Worm (Caenorhabditis elegans) whole organism, young adult: ENCODE data around the gene osta-2.
"Not testable (repeated sequence)": the region's sequence is repeated elsewhere in the genome, so short reads cannot be mapped to it uniquely, and the experiment has no call there.

Source experiments
- B0035.1 ChIP-seq: sonication (generic microtip); optimal IDR thresholded peaks from 2 replicates; lab custom pipeline; 2016; ENCODE audit warnings: missing genetic modification characterization, mild to moderate bottlenecking, missing compliant biosample characterization, missing genotype, missing genetic modification reagents
- B0336.3 ChIP-seq: fragments of 200-800 bp; sonication (Bioruptor generic); IDR thresholded peaks from 2 replicates; pipeline ENCODE4 v1.3.6; 2022; ENCODE audit warnings: missing genetic modification characterization, missing compliant biosample characterization
- F23B12.7 ChIP-seq: sonication (generic microtip); optimal IDR thresholded peaks from 2 replicates; lab custom pipeline; 2017; ENCODE audit warnings: missing genetic modification characterization, mild to moderate bottlenecking, missing compliant biosample characterization, antibody characterized with exemption, moderate library complexity; ENCODE audit not compliant: insufficient read depth
- F52B5.7 ChIP-seq: sonication (generic microtip); optimal IDR thresholded peaks from 2 replicates; lab custom pipeline; 2016; ENCODE audit warnings: mild to moderate bottlenecking, missing genetic modification characterization, missing compliant biosample characterization
- F57A8.1 ChIP-seq: fragments of 200-800 bp; sonication (Bioruptor generic); optimal IDR thresholded peaks from 2 replicates; lab custom pipeline; 2018; ENCODE audit warnings: mild to moderate bottlenecking, missing genetic modification characterization, moderate library complexity, missing compliant biosample characterization
- akir-1 ChIP-seq: fragments of 200-800 bp; sonication (Bioruptor generic); optimal IDR thresholded peaks from 2 replicates; lab custom pipeline; 2018; ENCODE audit warnings: mild to moderate bottlenecking, missing genetic modification characterization, moderate library complexity, missing compliant biosample characterization
- attf-5 ChIP-seq: fragments of 200-800 bp; sonication (Bioruptor generic); optimal IDR thresholded peaks from 2 replicates; lab custom pipeline; 2018; ENCODE audit warnings: mild to moderate bottlenecking, missing genetic modification characterization, missing compliant biosample characterization
- attf-6 ChIP-seq: fragments of 200-800 bp; sonication (Bioruptor generic); IDR thresholded peaks from 2 replicates; pipeline ENCODE4 v1.3.6; 2022; ENCODE audit warnings: missing genetic modification reagents, missing genetic modification characterization, missing compliant biosample characterization
- ceh-27 ChIP-seq: fragments of 200-800 bp; sonication (Bioruptor generic); optimal IDR thresholded peaks from 2 replicates; lab custom pipeline; 2018; ENCODE audit warnings: mild to moderate bottlenecking, missing genetic modification characterization, moderate library complexity, missing compliant biosample characterization
- ceh-91 ChIP-seq: fragments of 200-800 bp; sonication (Bioruptor generic); IDR thresholded peaks from 2 replicates; pipeline ENCODE4 v1.3.6; 2022; ENCODE audit warnings: missing genetic modification reagents, missing genetic modification characterization, missing compliant biosample characterization
- dox-1 ChIP-seq: fragments of 200-800 bp; sonication (Bioruptor generic); IDR thresholded peaks from 2 replicates; pipeline ENCODE4 v1.3.6; 2022; ENCODE audit warnings: missing genetic modification reagents, missing genetic modification characterization, missing compliant biosample characterization
- him-1 ChIP-seq: sonication (generic microtip); optimal IDR thresholded peaks from 2 replicates; lab custom pipeline; 2016; ENCODE audit warnings: missing genotype, missing genetic modification reagents, missing genetic modification characterization, missing compliant biosample characterization
- hsf-1 ChIP-seq: fragments of 200-800 bp; sonication (Bioruptor generic); IDR thresholded peaks from 2 replicates; pipeline ENCODE4 v1.3.6; 2022; ENCODE audit warnings: missing genetic modification reagents, missing genetic modification characterization, missing compliant biosample characterization
- lag-1 ChIP-seq: fragments of 200-800 bp; sonication (Bioruptor generic); IDR thresholded peaks from 2 replicates; pipeline ENCODE4 v1.3.6; 2022; ENCODE audit warnings: missing genetic modification reagents, missing genetic modification characterization, missing compliant biosample characterization
- lin-40 ChIP-seq: sonication (generic microtip); optimal IDR thresholded peaks from 2 replicates; lab custom pipeline; 2016; ENCODE audit warnings: missing genetic modification characterization, mild to moderate bottlenecking, missing compliant biosample characterization, missing genotype, missing genetic modification reagents
- lir-1 ChIP-seq: fragments of 200-800 bp; sonication (Bioruptor generic); conservative IDR thresholded peaks from 2 replicates; pipeline ENCODE4 v1.3.6; 2022; ENCODE audit warnings: missing genetic modification reagents, missing genetic modification characterization, missing compliant biosample characterization
- lsl-1 ChIP-seq: fragments of 200-800 bp; sonication (Bioruptor generic); optimal IDR thresholded peaks from 2 replicates; lab custom pipeline; 2018; ENCODE audit warnings: mild to moderate bottlenecking, missing genetic modification characterization, moderate library complexity, missing compliant biosample characterization
- madf-6 ChIP-seq: fragments of 200-800 bp; sonication (Bioruptor generic); IDR thresholded peaks from 2 replicates; pipeline ENCODE4 v1.3.6; 2022; ENCODE audit warnings: missing genetic modification reagents, missing genetic modification characterization, missing compliant biosample characterization
- mcd-1 ChIP-seq: fragments of 200-800 bp; sonication (Bioruptor generic); IDR thresholded peaks from 2 replicates; pipeline ENCODE4 v1.3.6; 2022; ENCODE audit warnings: missing genetic modification reagents, missing genetic modification characterization, missing compliant biosample characterization
- mes-4 ChIP-seq: sonication (generic microtip); optimal IDR thresholded peaks from 2 replicates; lab custom pipeline; 2016; ENCODE audit warnings: missing genotype, missing genetic modification characterization, missing compliant biosample characterization
- nfyb-1 ChIP-seq: fragments of 200-800 bp; sonication (Bioruptor generic); IDR thresholded peaks from 2 replicates; pipeline ENCODE4 v1.3.6; 2022; ENCODE audit warnings: missing genetic modification reagents, missing genetic modification characterization, missing compliant biosample characterization
- nhr-179 ChIP-seq: sonication (generic microtip); optimal IDR thresholded peaks from 2 replicates; lab custom pipeline; 2016; ENCODE audit warnings: mild to moderate bottlenecking, missing genetic modification characterization, missing compliant biosample characterization
- nhr-90 ChIP-seq: sonication (generic microtip); optimal IDR thresholded peaks from 2 replicates; lab custom pipeline; 2016; ENCODE audit warnings: missing genotype, mild to moderate bottlenecking, missing genetic modification characterization, missing compliant biosample characterization
- pha-4 ChIP-seq: fragments of 150-350 bp; sonication (generic microtip); optimal IDR thresholded peaks from 2 replicates; lab custom pipeline; 2014; ENCODE audit warnings: missing biosample characterization, missing genetic modification reagents, missing genetic modification characterization
- rcor-1 ChIP-seq: fragments of 200-800 bp; sonication (Bioruptor generic); IDR thresholded peaks from 2 replicates; pipeline ENCODE4 v1.3.6; 2022; ENCODE audit warnings: missing genetic modification reagents, missing genetic modification characterization, missing compliant biosample characterization
- repo-1 ChIP-seq: sonication (generic microtip); optimal IDR thresholded peaks from 2 replicates; lab custom pipeline; 2017; ENCODE audit warnings: mild to moderate bottlenecking, missing genetic modification characterization, missing compliant biosample characterization
- sea-2 ChIP-seq: fragments of 200-800 bp; sonication (Bioruptor generic); IDR thresholded peaks from 2 replicates; pipeline ENCODE4 v1.3.6; 2022; ENCODE audit warnings: missing genetic modification characterization, missing compliant biosample characterization
- snpc-1.1 ChIP-seq: sonication (generic microtip); optimal IDR thresholded peaks from 2 replicates; lab custom pipeline; 2017; ENCODE audit warnings: missing genetic modification characterization, mild to moderate bottlenecking, missing compliant biosample characterization, antibody characterized with exemption, moderate library complexity, missing genotype, missing genetic modification reagents; ENCODE audit not compliant: insufficient read depth
- snpc-4 ChIP-seq, 5 experiments: fragments of 150-350 bp in 1 of 5; sonication (generic microtip) in 4 of 5; optimal IDR thresholded peaks; 2 replicates each; lab custom pipeline; 2014 to 2018; ENCODE audit warnings: missing genetic modification characterization in 5 of 5, missing biosample characterization in 3 of 5, antibody characterized with exemption in 2 of 5, mild to moderate bottlenecking in 2 of 5, missing compliant biosample characterization in 2 of 5, missing genotype in 2 of 5, moderate library complexity in 2 of 5, missing genetic modification reagents in 1 of 5
- tlf-1 ChIP-seq: fragments of 200-800 bp; sonication (Bioruptor generic); optimal IDR thresholded peaks from 2 replicates; lab custom pipeline; 2018; ENCODE audit warnings: mild to moderate bottlenecking, missing genetic modification characterization, missing compliant biosample characterization
- unc-130 ChIP-seq: sonication (generic microtip); optimal IDR thresholded peaks from 2 replicates; lab custom pipeline; 2016; ENCODE audit warnings: missing genetic modification reagents, missing genetic modification characterization, missing compliant biosample characterization
- ztf-18 ChIP-seq: sonication (generic microtip); optimal IDR thresholded peaks from 2 replicates; lab custom pipeline; 2016; ENCODE audit warnings: missing genotype, mild to moderate bottlenecking, missing genetic modification characterization, missing compliant biosample characterization
- ztf-28 ChIP-seq: fragments of 200-800 bp; sonication (Bioruptor generic); IDR thresholded peaks from 2 replicates; pipeline ENCODE4 v1.3.6; 2022; ENCODE audit warnings: missing genetic modification reagents, missing genetic modification characterization, missing compliant biosample characterization

The osta-2 gene

ce11 chrII:5688959-5689358, 18.5 kb upstream of the osta-2 start, which contains the start of gene C25H3.11 (continued):
- TF ChIP-seq tlf-1 (GFP tag; lab: Kevin White, UChicago) = peak; percentile 21
- TF ChIP-seq ceh-91 = no peak
- TF ChIP-seq attf-6 (GFP tag; lab: Robert Waterston, UW) = no peak
- peak; percentile 31 for TF ChIP-seq B0336.3 (GFP tag; lab: Robert Waterston, UW)
- peak; percentile 71 for TF ChIP-seq dox-1 (GFP tag; lab: Robert Waterston, UW)
- TF ChIP-seq ztf-18 (tag; lab: Kevin White, UChicago) = peak; percentile 15
- TF ChIP-seq F23B12.7 = no peak
- TF ChIP-seq lin-40 (tag; lab: Kevin White, UChicago) = peak; percentile 6
- TF ChIP-seq madf-6 (GFP tag; lab: Robert Waterston, UW) = peak; percentile 12; the same call in 1 of the 2 replicates
- TF ChIP-seq repo-1 = peak; percentile 31
- no peak for TF ChIP-seq snpc-4 (GFP tag; optimal IDR thresholded peaks at IDR 0.05; lab: Kevin White, UChicago)
- peak in 3 of 4 experiments; percentile 10 to 46 (median 33) for TF ChIP-seq snpc-4 (tag; optimal IDR thresholded peaks at IDR 0.05; lab: Kevin White, UChicago)
- TF ChIP-seq attf-5 (GFP tag; lab: Kevin White, UChicago) = peak; percentile 79
- 0 out of 2 replicates have a peak, but pooled peaks have one; percentile 37 for TF ChIP-seq nfyb-1 (GFP tag; lab: Robert Waterston, UW)

- TF ChIP-seq pha-4 (tag; lab: Kevin White, UChicago) (no peak), snpc-1.1 (peak; percentile 2), snpc-4 (GFP tag; optimal IDR thresholded peaks at IDR 0.05; lab: Kevin White, UChicago) (no peak), snpc-4 (tag; optimal IDR thresholded peaks at IDR 0.05; lab: Kevin White, UChicago) (peak in 1 of 4 experiments; percentile 23)
- TF ChIP-seq, all 124 proteins: peak for 2
Measured at ce11 chrII:5691216-5691771, 16.2 kb upstream of the osta-2 start, which contains the start of the genes ndub-5 and eif-2D. Gene ndub-5 (minus strand): TSS chrII:5691353. Gene eif-2D (plus strand): TSS chrII:5691721.

ce11 chrII:5692919-5693318, 14.6 kb upstream of the osta-2 start:
- not testable (repeated sequence) for TF ChIP-seq snpc-4 (GFP tag; optimal IDR thresholded peaks at IDR 0.05; lab: Kevin White, UChicago)
- TF ChIP-seq snpc-4 (tag; optimal IDR thresholded peaks at IDR 0.05; lab: Kevin White, UChicago) (peak in 2 of 4 experiments; percentile 64 to 82), snpc-1.1 (peak; percentile 56)

- TF ChIP-seq him-1 (tag; lab: Kevin White, UChicago) = no peak
- no peak for TF ChIP-seq mes-4 (tag; lab: Kevin White, UChicago)
- no peak for TF ChIP-seq ceh-27 (GFP tag; lab: Kevin White, UChicago)
- no peak for TF ChIP-seq B0035.1 (tag; lab: Kevin White, UChicago)
- no peak for TF ChIP-seq rcor-1 (GFP tag; lab: Robert Waterston, UW)
- TF ChIP-seq ztf-28 (GFP tag; lab: Robert Waterston, UW) = no peak
- no peak for TF ChIP-seq akir-1 (GFP tag; lab: Kevin White, UChicago)
- no peak for TF ChIP-seq lsl-1 (GFP tag; lab: Kevin White, UChicago)
- TF ChIP-seq lag-1 (GFP tag; lab: Robert Waterston, UW) = no peak
- no peak for TF ChIP-seq mcd-1 (GFP tag; lab: Robert Waterston, UW)
- TF ChIP-seq lir-1 (GFP tag; lab: Robert Waterston, UW) = no peak
- TF ChIP-seq unc-130 (GFP tag; lab: Kevin White, UChicago) = no peak
- TF ChIP-seq attf-6 (GFP tag; lab: Robert Waterston, UW) = no peak
- TF ChIP-seq nhr-90 = no peak
Measured at ce11 chrII:5693893-5694292, 13.6 kb upstream of the osta-2 start, which contains the start of gene C25H3.3. Gene C25H3.3 (plus strand): TSS chrII:5694193.

ce11 chrII:5694798-5695197, 12.7 kb upstream of the osta-2 start, which contains the start of gene C25H3.14:
Gene C25H3.14 (plus strand): TSS chrII:5695098.
- TF ChIP-seq sea-2 (GFP tag; lab: Robert Waterston, UW) (no peak), F57A8.1 (GFP tag; lab: Kevin White, UChicago) (no peak), hsf-1 (GFP tag; lab: Robert Waterston, UW) (no peak), nhr-179 (no peak), F52B5.7 (tag; lab: Kevin White, UChicago) (no peak), unc-130 (GFP tag; lab: Kevin White, UChicago) (no peak), madf-6 (GFP tag; lab: Robert Waterston, UW) (no peak)
